Fruit fly (Drosophila melanogaster): ENCODE measurements around the gene Acsf3.

The Acsf3 gene

DNA sequence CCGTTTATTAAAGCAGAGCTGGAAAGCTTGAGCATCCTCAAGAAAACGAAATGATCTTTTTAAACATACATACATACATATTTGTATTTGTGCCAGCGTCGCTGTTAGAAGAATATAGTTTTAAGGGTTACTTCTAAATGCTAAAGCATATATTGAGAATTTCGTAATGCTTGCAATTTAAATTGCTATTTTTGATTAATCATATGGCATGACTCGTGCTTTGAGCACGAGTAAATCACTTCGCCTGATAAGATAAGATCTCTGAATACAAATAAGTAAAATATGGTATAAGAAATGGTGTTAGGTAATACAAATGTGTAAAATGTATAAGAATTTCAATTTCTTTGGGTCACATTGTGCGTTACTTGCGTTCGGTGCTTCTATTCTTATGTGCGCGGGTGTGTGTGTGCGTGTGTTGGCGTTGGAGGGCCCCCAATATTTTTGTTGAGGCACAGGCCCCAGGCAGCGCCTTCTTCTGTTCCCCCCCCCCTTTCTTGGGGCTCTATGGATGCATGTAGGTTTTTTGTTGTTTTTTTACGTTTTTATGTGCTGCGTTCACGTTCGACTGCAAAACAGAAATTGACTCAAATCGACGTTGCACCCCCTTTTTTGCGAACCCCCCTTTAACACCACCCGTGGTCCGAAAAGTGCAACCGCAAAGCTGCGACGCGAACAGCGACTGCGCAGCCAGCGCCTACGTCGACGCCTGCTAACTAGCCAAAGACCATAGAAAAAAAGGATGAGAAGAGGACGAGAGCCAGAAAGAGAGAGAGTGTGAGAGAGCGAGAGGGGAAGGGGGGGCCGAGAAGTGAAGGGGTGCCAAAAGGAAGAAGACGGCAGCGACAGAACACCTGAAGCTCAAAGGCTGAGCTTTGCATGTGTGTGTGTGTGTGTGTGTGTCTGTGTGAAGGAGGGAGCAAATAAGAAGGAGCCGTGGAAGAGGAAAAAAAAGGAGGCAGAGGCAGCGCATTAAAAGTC lies 27.2 kb upstream of the Acsf3 start (continued):
- TF ChIP-seq gem (tag; optimal IDR thresholded peaks at IDR 0.05) (peak; percentile 71), CoRest (tag; optimal IDR thresholded peaks at IDR 0.05) (peak; percentile 82), trem (tag; optimal IDR thresholded peaks at IDR 0.05) (peak; percentile 7), CG9609 (GFP tag; optimal IDR thresholded peaks at IDR 0.05) (peak; percentile 14), CG10209 (GFP tag; optimal IDR thresholded peaks at IDR 0.05) (peak; percentile 63), CG17912 (GFP tag; optimal IDR thresholded peaks at IDR 0.05) (no peak), bsh (GFP tag; optimal IDR thresholded peaks at IDR 0.05) (peak; percentile 43 to 69), NFAT (GFP tag; IDR thresholded peaks at IDR 0.05) (0 out of 2 replicates have a peak, but pooled peaks have one; percentile 7), CG1792 (GFP tag; optimal IDR thresholded peaks at IDR 0.05) (peak; percentile 15), CG4820 (GFP tag; optimal IDR thresholded peaks at IDR 0.05) (peak; percentile 52), CG14441 (GFP tag; IDR thresholded peaks at IDR 0.05) (0 out of 2 replicates have a peak, but pooled peaks have one; percentile 36), scrt (GFP tag; optimal IDR thresholded peaks at IDR 0.05) (peak; percentile 1), odd (GFP tag; optimal IDR thresholded peaks at IDR 0.05) (peak; percentile 64), Pdp1 (GFP tag; optimal IDR thresholded peaks at IDR 0.05) (peak; percentile 45 to 56), lmd (GFP tag; IDR thresholded peaks at IDR 0.05) (peak; percentile 24; the same call in 1 of the 2 replicates), z (GFP tag; IDR thresholded peaks at IDR 0.05) (no peak), CG10565 (GFP tag; optimal IDR thresholded peaks at IDR 0.05) (peak; percentile 14), ase (GFP tag; IDR thresholded peaks at IDR 0.05) (peak; percentile 58; the same call in 1 of the 3 replicates), CG4360 (GFP tag; IDR thresholded peaks at IDR 0.05) (peak; percentile 39; the same call in 1 of the 2 replicates), CG1603 (tag; optimal IDR thresholded peaks at IDR 0.05) (peak; percentile 22), CG2678 (tag; optimal IDR thresholded peaks at IDR 0.05) (peak; percentile 80), ttk (GFP tag; IDR thresholded peaks at IDR 0.05) (peak; percentile 39; the same call in 1 of the 2 replicates), btn (GFP tag; optimal IDR thresholded peaks at IDR 0.05) (peak; percentile 40), Lhr (GFP tag; optimal IDR thresholded peaks at IDR 0.05) (peak; percentile 22), CG4328 (GFP tag; optimal IDR thresholded peaks at IDR 0.05) (peak; percentile 54), Taf1 (GFP tag; IDR thresholded peaks at IDR 0.05) (no peak), D19A (tag; optimal IDR thresholded peaks at IDR 0.05) (peak; percentile 65), so (GFP tag; IDR thresholded peaks at IDR 0.05) (no peak), CG10543 (GFP tag; optimal IDR thresholded peaks at IDR 0.05) (no peak), pnt (GFP tag; optimal IDR thresholded peaks at IDR 0.05) (peak; percentile 19), cwo (GFP tag; optimal IDR thresholded peaks at IDR 0.05) (peak; percentile 6), BEAF-32 (GFP tag; optimal IDR thresholded peaks at IDR 0.05) (no peak), Nf-YA (GFP tag; IDR thresholded peaks at IDR 0.05) (0 out of 2 replicates have a peak, but pooled peaks have one; percentile 5), Drgx (GFP tag; IDR thresholded peaks at IDR 0.05) (peak; percentile 72), CG14710 (tag; optimal IDR thresholded peaks at IDR 0.05) (peak; percentile 71), CG32772 (GFP tag; IDR thresholded peaks at IDR 0.05) (peak; percentile 39; the same call in 1 of the 2 replicates), bowl (GFP tag; IDR thresholded peaks at IDR 0.05) (no peak), CG3995 (GFP tag; optimal IDR thresholded peaks at IDR 0.05) (peak; percentile 2), CG4617 (GFP tag; optimal IDR thresholded peaks at IDR 0.05; ENCODE audit: borderline replicate concordance) (no peak), kay (GFP tag; optimal IDR thresholded peaks at IDR 0.05) (no peak), CG11723 (GFP tag; optimal IDR thresholded peaks at IDR 0.05) (peak; percentile 46), Bteb2 (GFP tag; optimal IDR thresholded peaks at IDR 0.05) (no peak), dm (GFP tag; optimal IDR thresholded peaks at IDR 0.05) (no peak), org-1 (GFP tag; optimal IDR thresholded peaks at IDR 0.05) (peak; percentile 36), CG10274 (GFP tag; optimal IDR thresholded peaks at IDR 0.05) (peak; percentile 48), CG2129 (GFP tag; IDR thresholded peaks at IDR 0.05; ENCODE audit: partially characterized antibody) (no peak), ssp (GFP tag; IDR thresholded peaks at IDR 0.05) (0 out of 2 replicates have a peak, but pooled peaks have one; percentile 15)
